Worm (Caenorhabditis elegans) whole organism, young adult: ENCODE results near the gene irk-1.

Experiments
- B0336.3 ChIP-seq: fragments of 200-800 bp; sonication (Bioruptor generic); IDR thresholded peaks from 2 replicates; pipeline ENCODE4 v1.3.6; 2022; ENCODE audit warnings: missing genetic modification characterization, missing compliant biosample characterization
- F52B5.7 ChIP-seq: sonication (generic microtip); optimal IDR thresholded peaks from 2 replicates; lab custom pipeline; 2016; ENCODE audit warnings: mild to moderate bottlenecking, missing genetic modification characterization, missing compliant biosample characterization
- K12H6.12 ChIP-seq: fragments of 200-800 bp; sonication (Bioruptor generic); optimal IDR thresholded peaks from 2 replicates; lab custom pipeline; 2018; ENCODE audit warnings: mild to moderate bottlenecking, missing genetic modification characterization, missing compliant biosample characterization
- T07F8.4 ChIP-seq: sonication (generic microtip); optimal IDR thresholded peaks from 2 replicates; lab custom pipeline; 2016; ENCODE audit warnings: mild to moderate bottlenecking, missing genetic modification characterization, moderate library complexity, missing compliant biosample characterization
- T26A5.8 ChIP-seq: sonication (generic microtip); optimal IDR thresholded peaks from 2 replicates; lab custom pipeline; 2016; ENCODE audit warnings: missing genetic modification characterization, missing compliant biosample characterization
- Y53G8AR.9 ChIP-seq: fragments of 200-800 bp; sonication (Bioruptor generic); conservative IDR thresholded peaks from 2 replicates; pipeline ENCODE4 v1.3.6; 2022; ENCODE audit warnings: missing genetic modification reagents, missing genetic modification characterization, missing compliant biosample characterization
- Y56A3A.18 ChIP-seq: fragments of 200-800 bp; sonication (Bioruptor generic); IDR thresholded peaks from 2 replicates; pipeline ENCODE4 v1.3.6; 2022; ENCODE audit warnings: missing genetic modification reagents, missing genetic modification characterization, missing compliant biosample characterization
- Y79H2A.3 ChIP-seq: fragments of 200-800 bp; sonication (Bioruptor generic); conservative IDR thresholded peaks from 2 replicates; pipeline ENCODE4 v1.3.6; 2022; ENCODE audit warnings: missing genetic modification reagents, missing genetic modification characterization, missing compliant biosample characterization
- ZK185.1 ChIP-seq: sonication (generic microtip); optimal IDR thresholded peaks from 2 replicates; lab custom pipeline; 2016; ENCODE audit warnings: mild to moderate bottlenecking, missing genetic modification characterization, missing compliant biosample characterization; ENCODE audit not compliant: poor library complexity, severe bottlenecking
- atf-7 ChIP-seq: sonication (generic microtip); optimal IDR thresholded peaks from 2 replicates; lab custom pipeline; 2017; ENCODE audit warnings: mild to moderate bottlenecking, missing genetic modification characterization, missing compliant biosample characterization
- cebp-1 ChIP-seq, 2 experiments: fragments of 200-800 bp in 1 of 2; sonication (Bioruptor generic) in 1 of 2; sonication (generic microtip) in 1 of 2; IDR thresholded peaks in 1 of 2; optimal IDR thresholded peaks in 1 of 2; 2 replicates each; pipeline versions ENCODE4 v1.3.6 to Lab custom; 2017 to 2022; ENCODE audit warnings: missing compliant biosample characterization in 2 of 2, missing genetic modification characterization in 2 of 2, mild to moderate bottlenecking in 1 of 2, missing genetic modification reagents in 1 of 2, moderate library complexity in 1 of 2
- cebp-2 ChIP-seq: fragments of 200-800 bp; sonication (Bioruptor generic); IDR thresholded peaks from 2 replicates; pipeline ENCODE4 v1.3.6; 2022; ENCODE audit warnings: missing genetic modification characterization, missing compliant biosample characterization
- ceh-100 ChIP-seq: fragments of 200-800 bp; sonication (Bioruptor generic); IDR thresholded peaks from 2 replicates; pipeline ENCODE4 v1.3.6; 2022; ENCODE audit warnings: missing genetic modification reagents, missing genetic modification characterization, missing compliant biosample characterization
- chd-7 ChIP-seq: sonication (generic microtip); optimal IDR thresholded peaks from 2 replicates; lab custom pipeline; 2016; ENCODE audit warnings: mild to moderate bottlenecking, missing genetic modification characterization, moderate library complexity, missing compliant biosample characterization
- him-1 ChIP-seq: sonication (generic microtip); optimal IDR thresholded peaks from 2 replicates; lab custom pipeline; 2016; ENCODE audit warnings: missing genotype, missing genetic modification reagents, missing genetic modification characterization, missing compliant biosample characterization
- hlh-12 ChIP-seq: sonication (generic microtip); optimal IDR thresholded peaks from 2 replicates; lab custom pipeline; 2016; ENCODE audit warnings: missing genetic modification characterization, missing compliant biosample characterization
- let-526 ChIP-seq: fragments of 200-800 bp; sonication (Bioruptor generic); IDR thresholded peaks from 2 replicates; pipeline ENCODE4 v1.3.6; 2022; ENCODE audit warnings: missing genetic modification reagents, missing genetic modification characterization, missing compliant biosample characterization
- let-607 ChIP-seq, 2 experiments: fragments of 200-800 bp in 1 of 2; sonication (Bioruptor generic) in 1 of 2; sonication (generic microtip) in 1 of 2; optimal IDR thresholded peaks; 2 replicates each; lab custom pipeline; 2016 to 2018; ENCODE audit warnings: mild to moderate bottlenecking in 2 of 2, missing compliant biosample characterization in 2 of 2, missing genetic modification characterization in 2 of 2, moderate library complexity in 2 of 2, missing genotype in 1 of 2
- lin-54 ChIP-seq: fragments of 200-800 bp; sonication (Bioruptor generic); optimal IDR thresholded peaks from 2 replicates; lab custom pipeline; 2018; ENCODE audit warnings: mild to moderate bottlenecking, missing genetic modification characterization, missing compliant biosample characterization
- madf-10 ChIP-seq: sonication (generic microtip); optimal IDR thresholded peaks from 2 replicates; lab custom pipeline; 2016; ENCODE audit warnings: mild to moderate bottlenecking, missing genetic modification characterization, missing compliant biosample characterization
- mel-28 ChIP-seq: sonication (generic microtip); optimal IDR thresholded peaks from 2 replicates; lab custom pipeline; 2016; ENCODE audit warnings: borderline replicate concordance, mild to moderate bottlenecking, missing genetic modification characterization, missing compliant biosample characterization
- nfyb-1 ChIP-seq: fragments of 200-800 bp; sonication (Bioruptor generic); IDR thresholded peaks from 2 replicates; pipeline ENCODE4 v1.3.6; 2022; ENCODE audit warnings: missing genetic modification reagents, missing genetic modification characterization, missing compliant biosample characterization
- nhr-179 ChIP-seq: sonication (generic microtip); optimal IDR thresholded peaks from 2 replicates; lab custom pipeline; 2016; ENCODE audit warnings: mild to moderate bottlenecking, missing genetic modification characterization, missing compliant biosample characterization
- nhr-80 ChIP-seq: sonication (generic microtip); optimal IDR thresholded peaks from 2 replicates; lab custom pipeline; 2016; ENCODE audit warnings: missing genetic modification characterization, missing compliant biosample characterization
- rpc-1 ChIP-seq, 2 experiments: fragments of 150-350 bp in 1 of 2; sonication (generic microtip) in 1 of 2; optimal IDR thresholded peaks; 2 replicates each; lab custom pipeline; 2014 to 2018; ENCODE audit warnings: missing biosample characterization in 1 of 2, missing genetic modification characterization in 1 of 2, missing genetic modification reagents in 1 of 2, missing genotype in 1 of 2
- snpc-4 ChIP-seq, 5 experiments: fragments of 150-350 bp in 1 of 5; sonication (generic microtip) in 4 of 5; optimal IDR thresholded peaks; 2 replicates each; lab custom pipeline; 2014 to 2018; ENCODE audit warnings: missing genetic modification characterization in 5 of 5, missing biosample characterization in 3 of 5, antibody characterized with exemption in 2 of 5, mild to moderate bottlenecking in 2 of 5, missing compliant biosample characterization in 2 of 5, missing genotype in 2 of 5, moderate library complexity in 2 of 5, missing genetic modification reagents in 1 of 5
- somi-1 ChIP-seq: fragments of 200-800 bp; sonication (Bioruptor generic); optimal IDR thresholded peaks from 2 replicates; lab custom pipeline; 2018; ENCODE audit warnings: mild to moderate bottlenecking, missing genetic modification characterization, missing compliant biosample characterization
- unc-62 ChIP-seq: fragments of 150-350 bp; optimal IDR thresholded peaks from 2 replicates; lab custom pipeline; 2014; ENCODE audit warnings: missing biosample characterization, missing genetic modification reagents, missing genetic modification characterization
- ztf-22 ChIP-seq: fragments of 200-800 bp; sonication (Bioruptor generic); optimal IDR thresholded peaks from 2 replicates; lab custom pipeline; 2018; ENCODE audit warnings: mild to moderate bottlenecking, missing genetic modification characterization, moderate library complexity, missing compliant biosample characterization

The irk-1 gene

ce11 chrX:6801546-6801945, 23.6 kb upstream of the irk-1 start:
- TF ChIP-seq let-526 (GFP tag; lab: Robert Waterston, UW) (no peak), him-1 (no peak), somi-1 (GFP tag; lab: Kevin White, UChicago) (no peak), nfyb-1 (GFP tag; lab: Robert Waterston, UW) (no peak), T26A5.8 (no peak), K12H6.12 (tag; lab: Kevin White, UChicago) (no peak), rpc-1 (optimal IDR thresholded peaks at IDR 0.05; lab: Kevin White, UChicago) (no peak), rpc-1 (tag; optimal IDR thresholded peaks at IDR 0.05; lab: Kevin White, UChicago) (no peak), B0336.3 (GFP tag; lab: Robert Waterston, UW) (no peak)

- no peak for TF ChIP-seq rpc-1 (optimal IDR thresholded peaks at IDR 0.05; lab: Kevin White, UChicago)
- TF ChIP-seq rpc-1 (tag; optimal IDR thresholded peaks at IDR 0.05; lab: Kevin White, UChicago) = no peak
- peak; percentile 46 for TF ChIP-seq nhr-80 (tag; lab: Kevin White, UChicago)
- TF ChIP-seq ztf-22 (GFP tag; lab: Kevin White, UChicago) = no peak
- TF ChIP-seq snpc-4 (GFP tag; optimal IDR thresholded peaks at IDR 0.05; lab: Kevin White, UChicago) = no peak
- TF ChIP-seq snpc-4 (tag; optimal IDR thresholded peaks at IDR 0.05; lab: Kevin White, UChicago) = no peak
Observed at ce11 chrX:6799776-6800175, 21.9 kb upstream of the irk-1 start, which contains the start of gene M03A8.3. M03A8.3 (plus strand) TSS chrX:6800053.

- no peak for TF ChIP-seq unc-62
- no peak for TF ChIP-seq let-607 (tag; optimal IDR thresholded peaks at IDR 0.05; lab: Kevin White, UChicago)
- no peak for TF ChIP-seq nhr-179 (tag; lab: Kevin White, UChicago)
- no peak for TF ChIP-seq ztf-22 (GFP tag; lab: Kevin White, UChicago)
- TF ChIP-seq chd-7 (tag; lab: Kevin White, UChicago) = no peak
- no peak for TF ChIP-seq cebp-2 (GFP tag; lab: Robert Waterston, UW)
- peak; percentile 28 for TF ChIP-seq nhr-80 (tag; lab: Kevin White, UChicago)
- TF ChIP-seq cebp-1 (GFP tag; IDR thresholded peaks at IDR 0.05; lab: Robert Waterston, UW) = no peak
- TF ChIP-seq cebp-1 (tag; optimal IDR thresholded peaks at IDR 0.05; lab: Kevin White, UChicago) = peak; percentile 48
- TF ChIP-seq lin-54 (GFP tag; lab: Kevin White, UChicago) = no peak
Observed at ce11 chrX:6795843-6796521, 18.1 kb upstream of the irk-1 start.

- peak; percentile 65; the same call in 1 of the 2 replicates for TF ChIP-seq Y56A3A.18 (GFP tag; lab: Robert Waterston, UW)
- 0 out of 2 replicates have a peak, but pooled peaks have one; percentile 15 for TF ChIP-seq let-526 (GFP tag; lab: Robert Waterston, UW)
- no peak for TF ChIP-seq ceh-100
- peak; percentile 23 for TF ChIP-seq atf-7 (tag; lab: Kevin White, UChicago)
- peak; percentile 8 for TF ChIP-seq ZK185.1 (tag; lab: Kevin White, UChicago)
- TF ChIP-seq cebp-1 (GFP tag; IDR thresholded peaks at IDR 0.05; lab: Robert Waterston, UW) = 0 out of 2 replicates have a peak, but pooled peaks have one; percentile 27
- TF ChIP-seq cebp-1 (tag; optimal IDR thresholded peaks at IDR 0.05; lab: Kevin White, UChicago) = peak; percentile 31
- peak; percentile 75; the same call in 1 of the 2 replicates for TF ChIP-seq nfyb-1 (GFP tag; lab: Robert Waterston, UW)
- TF ChIP-seq mel-28 (tag; lab: Kevin White, UChicago) = no peak
- TF ChIP-seq nhr-80 (tag; lab: Kevin White, UChicago) = peak; percentile 63
- peak; percentile 68 for TF ChIP-seq madf-10 (tag; lab: Kevin White, UChicago)
- peak in 1 of 2 experiments; percentile 10 for TF ChIP-seq let-607 (tag; optimal IDR thresholded peaks at IDR 0.05; lab: Kevin White, UChicago)
- no peak for TF ChIP-seq hlh-12 (tag; lab: Kevin White, UChicago)
- no peak for TF ChIP-seq F52B5.7 (tag; lab: Kevin White, UChicago)
- no peak for TF ChIP-seq T07F8.4 (tag; lab: Kevin White, UChicago)
- peak; percentile 90 for TF ChIP-seq Y53G8AR.9 (GFP tag; lab: Robert Waterston, UW)
- TF ChIP-seq Y79H2A.3 (GFP tag; lab: Robert Waterston, UW) = 0 out of 2 replicates have a peak, but pooled peaks have one; percentile 26
Observed at ce11 chrX:6792281-6793003, 14.5 kb upstream of the irk-1 start.
